Worm (Caenorhabditis elegans) whole organism, L3 larva: ENCODE measurements around the gene Y62H9A.12.

Experiments used
- R02D3.7 ChIP-seq: fragments of 150-350 bp; optimal IDR thresholded peaks from 2 replicates; lab custom pipeline; 2014; ENCODE audit warnings: missing biosample characterization, missing genetic modification characterization
- ZK546.5 ChIP-seq: sonication (generic microtip); optimal IDR thresholded peaks from 2 replicates; lab custom pipeline; 2017; ENCODE audit warnings: missing biosample characterization, missing genetic modification characterization
- aly-2 ChIP-seq: fragments of 150-350 bp; optimal IDR thresholded peaks from 2 replicates; lab custom pipeline; 2014; ENCODE audit warnings: missing biosample characterization, missing genetic modification characterization
- ama-1 ChIP-seq: fragments of 150-350 bp; optimal IDR thresholded peaks from 2 replicates; lab custom pipeline; 2018
- ceh-28 ChIP-seq: fragments of 150-350 bp; optimal IDR thresholded peaks from 2 replicates; lab custom pipeline; 2014; ENCODE audit warnings: missing biosample characterization, missing genetic modification reagents, missing genetic modification characterization
- ceh-9 ChIP-seq: sonication (generic microtip); optimal IDR thresholded peaks from 2 replicates; lab custom pipeline; 2018; ENCODE audit warnings: missing biosample characterization, missing genetic modification characterization
- egl-27 ChIP-seq: sonication (generic microtip); optimal IDR thresholded peaks from 4 replicates; lab custom pipeline; 2017; ENCODE audit warnings: missing biosample characterization, missing genetic modification reagents, missing genetic modification characterization
- egl-5 ChIP-seq: fragments of 150-350 bp; optimal IDR thresholded peaks from 2 replicates; lab custom pipeline; 2017; ENCODE audit warnings: missing biosample characterization, missing genetic modification reagents, missing genetic modification characterization, inconsistent platforms
- elt-1 ChIP-seq: fragments of 150-350 bp; optimal IDR thresholded peaks from 2 replicates; lab custom pipeline; 2014; ENCODE audit warnings: missing biosample characterization, missing genetic modification characterization
- elt-2 ChIP-seq: sonication (generic microtip); optimal IDR thresholded peaks from 2 replicates; lab custom pipeline; 2016; ENCODE audit warnings: missing genetic modification reagents, mild to moderate bottlenecking, missing genetic modification characterization, missing compliant biosample characterization
- fkh-10 ChIP-seq: sonication (generic microtip); optimal IDR thresholded peaks from 2 replicates; lab custom pipeline; 2017; ENCODE audit warnings: missing biosample characterization, missing genetic modification reagents, missing genetic modification characterization
- fkh-2 ChIP-seq: fragments of 150-350 bp; optimal IDR thresholded peaks from 2 replicates; lab custom pipeline; 2014; ENCODE audit warnings: missing biosample characterization, missing genetic modification reagents, missing genetic modification characterization
- fos-1 ChIP-seq: fragments of 150-350 bp; optimal IDR thresholded peaks from 2 replicates; lab custom pipeline; 2014; ENCODE audit warnings: missing biosample characterization, missing genetic modification characterization
- hmg-11 ChIP-seq: sonication (generic microtip); optimal IDR thresholded peaks from 2 replicates; lab custom pipeline; 2016; ENCODE audit warnings: missing genetic modification characterization, missing compliant biosample characterization
- jun-1 ChIP-seq: fragments of 150-350 bp; optimal IDR thresholded peaks from 2 replicates; lab custom pipeline; 2014; ENCODE audit warnings: missing biosample characterization, missing genetic modification reagents, missing genetic modification characterization
- lin-15B ChIP-seq: fragments of 150-350 bp; optimal IDR thresholded peaks from 2 replicates; lab custom pipeline; 2014; ENCODE audit warnings: missing biosample characterization, missing genetic modification characterization
- lin-39 ChIP-seq: fragments of 150-350 bp; optimal IDR thresholded peaks from 2 replicates; lab custom pipeline; 2018; ENCODE audit warnings: missing biosample characterization, missing genetic modification reagents, missing genetic modification characterization
- lsy-12 ChIP-seq: sonication (generic microtip); optimal IDR thresholded peaks from 2 replicates; lab custom pipeline; 2016; ENCODE audit warnings: mild to moderate bottlenecking, missing genetic modification characterization, missing compliant biosample characterization
- nfya-1 ChIP-seq: sonication (generic microtip); optimal IDR thresholded peaks from 2 replicates; lab custom pipeline; 2017; ENCODE audit warnings: missing genetic modification characterization, mild to moderate bottlenecking, missing compliant biosample characterization, antibody characterized with exemption, moderate library complexity; ENCODE audit not compliant: insufficient read depth
- nhr-11 ChIP-seq: fragments of 150-350 bp; optimal IDR thresholded peaks from 2 replicates; lab custom pipeline; 2014; ENCODE audit warnings: missing biosample characterization, missing genetic modification characterization
- nhr-23 ChIP-seq: fragments of 150-350 bp; optimal IDR thresholded peaks from 2 replicates; lab custom pipeline; 2014; ENCODE audit warnings: missing biosample characterization, missing genetic modification reagents, missing genetic modification characterization
- nhr-237 ChIP-seq: fragments of 150-350 bp; optimal IDR thresholded peaks from 2 replicates; lab custom pipeline; 2014; ENCODE audit warnings: missing biosample characterization, missing genetic modification characterization
- nhr-43 ChIP-seq: sonication (generic microtip); optimal IDR thresholded peaks from 2 replicates; lab custom pipeline; 2016; ENCODE audit warnings: mild to moderate bottlenecking, missing genetic modification characterization, missing compliant biosample characterization; ENCODE audit not compliant: poor library complexity, severe bottlenecking
- nhr-76 ChIP-seq: fragments of 150-350 bp; sonication (generic microtip); optimal IDR thresholded peaks from 5 replicates; lab custom pipeline; 2014; ENCODE audit warnings: missing biosample characterization, missing genetic modification characterization
- pqm-1 ChIP-seq: fragments of 150-350 bp; optimal IDR thresholded peaks from 2 replicates; lab custom pipeline; 2017; ENCODE audit warnings: missing biosample characterization, missing genetic modification characterization, inconsistent platforms
- sea-2 ChIP-seq: fragments of 150-350 bp; sonication (generic microtip); optimal IDR thresholded peaks from 4 replicates; lab custom pipeline; 2014; ENCODE audit warnings: missing biosample characterization, missing genetic modification reagents, missing genetic modification characterization
- skn-1 ChIP-seq: fragments of 150-350 bp; optimal IDR thresholded peaks from 2 replicates; lab custom pipeline; 2014; ENCODE audit warnings: missing biosample characterization, missing genetic modification characterization
- tbx-2 ChIP-seq: sonication (generic microtip); optimal IDR thresholded peaks from 2 replicates; lab custom pipeline; 2016; ENCODE audit warnings: mild to moderate bottlenecking, missing genetic modification characterization, missing compliant biosample characterization
- unc-62 ChIP-seq: fragments of 150-350 bp; sonication (generic microtip); optimal IDR thresholded peaks from 4 replicates; lab custom pipeline; 2014; ENCODE audit warnings: missing biosample characterization, missing genetic modification reagents, missing genetic modification characterization
- zag-1 ChIP-seq: fragments of 150-350 bp; optimal IDR thresholded peaks from 2 replicates; lab custom pipeline; 2014; ENCODE audit warnings: missing biosample characterization, missing genetic modification characterization
- ztf-11 ChIP-seq: fragments of 150-350 bp; optimal IDR thresholded peaks from 2 replicates; lab custom pipeline; 2014; ENCODE audit warnings: missing biosample characterization, missing genetic modification characterization
- ztf-4 ChIP-seq: fragments of 150-350 bp; optimal IDR thresholded peaks from 2 replicates; lab custom pipeline; 2014; ENCODE audit warnings: missing biosample characterization, missing genetic modification characterization

The Y62H9A.12 gene

ce11 chrX:11913824-11914223, at the start of gene Y62H9A.12:
TSS of gene Y62H9A.12 (plus strand) at chrX:11914124.
- TF ChIP-seq skn-1 (tag; lab: Kevin White, UChicago) (no peak), fkh-10 (GFP tag; lab: Kevin White, UChicago) (no peak), unc-62 (GFP tag; lab: Kevin White, UChicago) (no peak), egl-27 (no peak), nfya-1 (tag; lab: Kevin White, UChicago) (no peak), lin-39 (tag; lab: Kevin White, UChicago) (no peak), aly-2 (tag; lab: Kevin White, UChicago) (no peak), nhr-11 (no peak), ama-1 (lab: Kevin White, UChicago) (no peak)

ce11 chrX:11865083-11865482, 48.8 kb upstream of the Y62H9A.12 start, which contains the start of gene F54F7.6:
TSS of gene F54F7.6 (plus strand) at chrX:11865383.
- TF ChIP-seq zag-1 (tag; lab: Kevin White, UChicago) (no peak), ZK546.5 (tag; lab: Kevin White, UChicago) (no peak), nhr-237 (tag; lab: Kevin White, UChicago) (no peak), nhr-43 (no peak), sea-2 (GFP tag; lab: Kevin White, UChicago) (no peak), ztf-11 (tag; lab: Kevin White, UChicago) (no peak), aly-2 (tag; lab: Kevin White, UChicago) (no peak), lsy-12 (no peak), fkh-10 (GFP tag; lab: Kevin White, UChicago) (no peak), nhr-76 (tag; lab: Kevin White, UChicago) (no peak)

ce11 chrX:11869260-11869659, 44.7 kb upstream of the Y62H9A.12 start, which contains the start of gene dot-1.2:
TSS of gene dot-1.2 (minus strand) at chrX:11869360.
- TF ChIP-seq ceh-9 (tag; lab: Kevin White, UChicago) = no peak
- no peak for TF ChIP-seq ztf-4 (tag; lab: Kevin White, UChicago)
- TF ChIP-seq lsy-12 = no peak
- TF ChIP-seq elt-2 (tag; lab: Kevin White, UChicago) = no peak
- TF ChIP-seq lin-15B (tag; lab: Kevin White, UChicago) = no peak
- TF ChIP-seq unc-62 (GFP tag; lab: Kevin White, UChicago) = no peak
- no peak for TF ChIP-seq R02D3.7

ce11 chrX:11870393-11870792, 43.5 kb upstream of the Y62H9A.12 start:
- no peak for TF ChIP-seq egl-5

- no peak for TF ChIP-seq tbx-2 (tag; lab: Kevin White, UChicago)
- no peak for TF ChIP-seq fkh-2 (tag; lab: Kevin White, UChicago)
- TF ChIP-seq nhr-43 = no peak
- no peak for TF ChIP-seq elt-1 (tag; lab: Kevin White, UChicago)
- TF ChIP-seq skn-1 (tag; lab: Kevin White, UChicago) = no peak
- no peak for TF ChIP-seq fkh-10 (GFP tag; lab: Kevin White, UChicago)
- no peak for TF ChIP-seq jun-1 (tag; lab: Kevin White, UChicago)
- TF ChIP-seq ceh-28 = no peak
- no peak for TF ChIP-seq nhr-23 (tag; lab: Kevin White, UChicago)
- TF ChIP-seq fos-1 (tag; lab: Kevin White, UChicago) = no peak
- TF ChIP-seq hmg-11 (tag; lab: Kevin White, UChicago) = no peak
- no peak for TF ChIP-seq R02D3.7
- TF ChIP-seq ZK546.5 (tag; lab: Kevin White, UChicago) = no peak
These were observed 41.7 kb upstream of the Y62H9A.12 start for ce11 chrX:11872210-11872609.

ce11 chrX:11875260-11875659, 38.7 kb upstream of the Y62H9A.12 start, which contains the start of gene Y62H9A.1:
TSS of gene Y62H9A.1 (plus strand) at chrX:11875541.
- TF ChIP-seq lsy-12 (no peak), aly-2 (tag; lab: Kevin White, UChicago) (no peak), pqm-1 (tag; lab: Kevin White, UChicago) (no peak), lin-39 (tag; lab: Kevin White, UChicago) (no peak), egl-27 (no peak), hmg-11 (tag; lab: Kevin White, UChicago) (no peak)
